ENCODE assay signal across 1 fruit fly cellular context in genomic region chr3L:21453623-21454022, dm6.
TF ChIP-seq lines count a peak whose summit lies in the region.

No protein-coding gene starts in this region.

TF ChIP-seq in whole organism, embryonic, 481 proteins besides CTCF, POLR2A, EP300 and RAD21 (continued from another document and continues in another):
- TF ChIP-seq BtbVII (GFP tag; optimal IDR thresholded peaks at IDR 0.05; lab: Kevin White, UChicago) (no peak), ac (GFP tag; optimal IDR thresholded peaks at IDR 0.05; lab: Kevin White, UChicago) (peak; percentile 76), HmgD (GFP tag; optimal IDR thresholded peaks at IDR 0.05; lab: Kevin White, UChicago) (no peak), Mrtf (GFP tag; IDR thresholded peaks at IDR 0.05; lab: Robert Waterston, UW) (no peak), CG14965 (GFP tag; optimal IDR thresholded peaks at IDR 0.05; lab: Kevin White, UChicago; ENCODE audit: borderline replicate concordance) (no peak), nerfin-1 (tag; optimal IDR thresholded peaks at IDR 0.05; lab: Kevin White, UChicago) (peak; percentile 12), CG6689 (GFP tag; IDR thresholded peaks at IDR 0.05; lab: Robert Waterston, UW) (peak; percentile 65; the same call in 1 of the 2 replicates), lilli (GFP tag; optimal IDR thresholded peaks at IDR 0.05; lab: Kevin White, UChicago) (peak; percentile 45), MTF-1 (GFP tag; optimal IDR thresholded peaks at IDR 0.05; lab: Kevin White, UChicago; ENCODE audit: borderline replicate concordance) (no peak), CG12071 (GFP tag; optimal IDR thresholded peaks at IDR 0.05; lab: Kevin White, UChicago) (no peak), crol (GFP tag; IDR thresholded peaks at IDR 0.05; lab: Robert Waterston, UW) (no peak), stwl (tag; optimal IDR thresholded peaks at IDR 0.05; lab: Kevin White, UChicago) (no peak), otp (GFP tag; IDR thresholded peaks at IDR 0.05; lab: Robert Waterston, UW) (peak; percentile 65; the same call in 2 of the 3 replicates), Rfx (GFP tag; IDR thresholded peaks at IDR 0.05; lab: Robert Waterston, UW) (no peak), Doc3 (GFP tag; IDR thresholded peaks at IDR 0.05; lab: Robert Waterston, UW; ENCODE audit: partially characterized antibody) (no peak), CG7963 (GFP tag; IDR thresholded peaks at IDR 0.05; lab: Robert Waterston, UW; ENCODE audit: partially characterized antibody) (no peak), Trl (optimal IDR thresholded peaks at IDR 0.05; lab: Kevin White, UChicago) (no peak), Trl (GFP tag; optimal IDR thresholded peaks at IDR 0.05; lab: Kevin White, UChicago) (peak; percentile 47), CG4360 (GFP tag; IDR thresholded peaks at IDR 0.05; lab: Robert Waterston, UW) (no peak), CG8281 (tag; optimal IDR thresholded peaks at IDR 0.05; lab: Kevin White, UChicago) (no peak), Tbp (GFP tag; optimal IDR thresholded peaks at IDR 0.05; lab: Kevin White, UChicago) (no peak), E2f1 (GFP tag; IDR thresholded peaks at IDR 0.05; lab: Robert Waterston, UW) (peak; percentile 73), kay (GFP tag; optimal IDR thresholded peaks at IDR 0.05; lab: Kevin White, UChicago) (peak; percentile 29), tio (GFP tag; optimal IDR thresholded peaks at IDR 0.05; lab: Kevin White, UChicago) (peak; percentile 38), tap (tag; optimal IDR thresholded peaks at IDR 0.05; lab: Kevin White, UChicago) (peak; percentile 19), nmo (GFP tag; optimal IDR thresholded peaks at IDR 0.05; lab: Kevin White, UChicago) (peak; percentile 75), CHES-1-like (GFP tag; optimal IDR thresholded peaks at IDR 0.05; lab: Kevin White, UChicago) (no peak), vfl (GFP tag; optimal IDR thresholded peaks at IDR 0.05; lab: Kevin White, UChicago) (no peak), CG11398 (GFP tag; optimal IDR thresholded peaks at IDR 0.05; lab: Kevin White, UChicago) (no peak), BEAF-32 (GFP tag; optimal IDR thresholded peaks at IDR 0.05; lab: Kevin White, UChicago) (no peak), CG16863 (GFP tag; optimal IDR thresholded peaks at IDR 0.05; lab: Kevin White, UChicago) (peak; percentile 54), CG1602 (GFP tag; optimal IDR thresholded peaks at IDR 0.05; lab: Kevin White, UChicago) (peak; percentile 47), Fer1 (GFP tag; optimal IDR thresholded peaks at IDR 0.05; lab: Kevin White, UChicago) (no peak), CG15601 (tag; optimal IDR thresholded peaks at IDR 0.05; lab: Kevin White, UChicago) (peak; percentile 50), mld (GFP tag; IDR thresholded peaks at IDR 0.05; lab: Robert Waterston, UW; ENCODE audit: partially characterized antibody) (no peak), Oli (tag; optimal IDR thresholded peaks at IDR 0.05; lab: Kevin White, UChicago) (peak; percentile 55), CG4854 (GFP tag; optimal IDR thresholded peaks at IDR 0.05; lab: Kevin White, UChicago) (no peak), CG11504 (tag; optimal IDR thresholded peaks at IDR 0.05; lab: Kevin White, UChicago) (peak; percentile 55), Neu2 (GFP tag; optimal IDR thresholded peaks at IDR 0.05; lab: Kevin White, UChicago; ENCODE audit: borderline replicate concordance) (no peak), eve (GFP tag; optimal IDR thresholded peaks at IDR 0.05; lab: Kevin White, UChicago) (no peak), Scr (GFP tag; IDR thresholded peaks at IDR 0.05; lab: Robert Waterston, UW; ENCODE audit: partially characterized antibody) (no peak), CG18619 (GFP tag; optimal IDR thresholded peaks at IDR 0.05; lab: Kevin White, UChicago) (peak; percentile 9), HLH4C (GFP tag; IDR thresholded peaks at IDR 0.05; lab: Robert Waterston, UW; ENCODE audit: partially characterized antibody) (no peak), luna (GFP tag; optimal IDR thresholded peaks at IDR 0.05; lab: Kevin White, UChicago) (no peak), Dp (GFP tag; optimal IDR thresholded peaks at IDR 0.05; lab: Kevin White, UChicago) (no peak), CG7928 (GFP tag; optimal IDR thresholded peaks at IDR 0.05; lab: Kevin White, UChicago) (no peak), CG8765 (GFP tag; IDR thresholded peaks at IDR 0.05; lab: Robert Waterston, UW) (peak; percentile 81), insv (GFP tag; optimal IDR thresholded peaks at IDR 0.05; lab: Kevin White, UChicago) (no peak), ind (GFP tag; optimal IDR thresholded peaks at IDR 0.05; lab: Kevin White, UChicago) (peak; percentile 11), ssp (GFP tag; IDR thresholded peaks at IDR 0.05; lab: Robert Waterston, UW) (peak; percentile 41; the same call in 1 of the 2 replicates), p53 (GFP tag; optimal IDR thresholded peaks at IDR 0.05; lab: Kevin White, UChicago) (no peak), CG34422 (GFP tag; IDR thresholded peaks at IDR 0.05; lab: Robert Waterston, UW) (no peak), Ravus (GFP tag; IDR thresholded peaks at IDR 0.05; lab: Robert Waterston, UW) (no peak), unpg (GFP tag; optimal IDR thresholded peaks at IDR 0.05; lab: Kevin White, UChicago) (peak; percentile 72), CG9215 (GFP tag; IDR thresholded peaks at IDR 0.05; lab: Robert Waterston, UW) (no peak), Sox102F (GFP tag; optimal IDR thresholded peaks at IDR 0.05; lab: Kevin White, UChicago) (peak; percentile 50), Hr78 (GFP tag; optimal IDR thresholded peaks at IDR 0.05; lab: Kevin White, UChicago) (peak in 1 of 2 experiments; percentile 69), vvl (GFP tag; IDR thresholded peaks at IDR 0.05; lab: Robert Waterston, UW) (peak; percentile 75), CG17612 (GFP tag; IDR thresholded peaks at IDR 0.05; lab: Robert Waterston, UW) (no peak), cad (GFP tag; optimal IDR thresholded peaks at IDR 0.05; lab: Kevin White, UChicago) (no peak), Awh (GFP tag; IDR thresholded peaks at IDR 0.05; lab: Robert Waterston, UW) (no peak), CG9876 (GFP tag; optimal IDR thresholded peaks at IDR 0.05; lab: Kevin White, UChicago) (no peak), Bdp1 (GFP tag; optimal IDR thresholded peaks at IDR 0.05; lab: Kevin White, UChicago) (peak; percentile 13), pita (GFP tag; optimal IDR thresholded peaks at IDR 0.05; lab: Kevin White, UChicago) (no peak), CG12659 (GFP tag; optimal IDR thresholded peaks at IDR 0.05; lab: Kevin White, UChicago) (no peak), CG15269 (tag; optimal IDR thresholded peaks at IDR 0.05; lab: Kevin White, UChicago) (no peak), NFAT (GFP tag; IDR thresholded peaks at IDR 0.05; lab: Robert Waterston, UW) (no peak), Gsc (GFP tag; IDR thresholded peaks at IDR 0.05; lab: Robert Waterston, UW) (peak; percentile 41; the same call in 1 of the 2 replicates), NC2β (GFP tag; optimal IDR thresholded peaks at IDR 0.05; lab: Kevin White, UChicago) (peak; percentile 77), CG14441 (GFP tag; IDR thresholded peaks at IDR 0.05; lab: Robert Waterston, UW) (no peak), CG18262 (tag; optimal IDR thresholded peaks at IDR 0.05; lab: Kevin White, UChicago) (peak; percentile 86), CG17912 (GFP tag; optimal IDR thresholded peaks at IDR 0.05; lab: Kevin White, UChicago) (no peak), lov (optimal IDR thresholded peaks at IDR 0.05; lab: Kevin White, UChicago) (no peak), lov (GFP tag; IDR thresholded peaks at IDR 0.05; lab: Robert Waterston, UW) (no peak), CG33213 (GFP tag; optimal IDR thresholded peaks at IDR 0.05; lab: Kevin White, UChicago) (peak; percentile 33), CG10543 (GFP tag; optimal IDR thresholded peaks at IDR 0.05; lab: Kevin White, UChicago) (no peak), CG7372 (GFP tag; IDR thresholded peaks at IDR 0.05; lab: Robert Waterston, UW) (no peak), Hmx (GFP tag; optimal IDR thresholded peaks at IDR 0.05; lab: Kevin White, UChicago) (no peak), CG4617 (GFP tag; optimal IDR thresholded peaks at IDR 0.05; lab: Kevin White, UChicago; ENCODE audit: borderline replicate concordance) (no peak), kni (GFP tag; optimal IDR thresholded peaks at IDR 0.05; lab: Kevin White, UChicago) (no peak), sim (GFP tag; IDR thresholded peaks at IDR 0.05; lab: Robert Waterston, UW) (peak; percentile 66; the same call in 1 of the 2 replicates), zfh1 (GFP tag; IDR thresholded peaks at IDR 0.05; lab: Robert Waterston, UW) (peak; percentile 81), corto (GFP tag; optimal IDR thresholded peaks at IDR 0.05; lab: Kevin White, UChicago) (no peak), Atf-2 (GFP tag; optimal IDR thresholded peaks at IDR 0.05; lab: Kevin White, UChicago) (peak; percentile 31), org-1 (GFP tag; optimal IDR thresholded peaks at IDR 0.05; lab: Kevin White, UChicago) (peak; percentile 51), dmrt11E (tag; optimal IDR thresholded peaks at IDR 0.05; lab: Kevin White, UChicago) (peak; percentile 86), CG30403 (GFP tag; optimal IDR thresholded peaks at IDR 0.05; lab: Kevin White, UChicago) (peak; percentile 40), CG12769 (tag; optimal IDR thresholded peaks at IDR 0.05; lab: Kevin White, UChicago) (no peak), CG10979 (tag; optimal IDR thresholded peaks at IDR 0.05; lab: Kevin White, UChicago) (peak; percentile 85), CG32767 (GFP tag; IDR thresholded peaks at IDR 0.05; lab: Robert Waterston, UW) (no peak), Stat92E (GFP tag; optimal IDR thresholded peaks at IDR 0.05; lab: Kevin White, UChicago) (no peak), repo (GFP tag; optimal IDR thresholded peaks at IDR 0.05; lab: Kevin White, UChicago) (peak; percentile 17), tup (GFP tag; optimal IDR thresholded peaks at IDR 0.05; lab: Kevin White, UChicago) (no peak), CG12155 (GFP tag; optimal IDR thresholded peaks at IDR 0.05; lab: Kevin White, UChicago) (peak; percentile 26), hbn (GFP tag; IDR thresholded peaks at IDR 0.05; lab: Robert Waterston, UW; ENCODE audit: partially characterized antibody) (no peak), emc (GFP tag; optimal IDR thresholded peaks at IDR 0.05; lab: Kevin White, UChicago) (no peak), usp (GFP tag; optimal IDR thresholded peaks at IDR 0.05; lab: Kevin White, UChicago) (no peak), fu2 (GFP tag; optimal IDR thresholded peaks at IDR 0.05; lab: Kevin White, UChicago) (no peak), Antp (GFP tag; optimal IDR thresholded peaks at IDR 0.05; lab: Kevin White, UChicago) (peak; percentile 65), cas (GFP tag; IDR thresholded peaks at IDR 0.05; lab: Robert Waterston, UW) (no peak), grn (GFP tag; optimal IDR thresholded peaks at IDR 0.05; lab: Kevin White, UChicago) (peak; percentile 14), Sry-δ (GFP tag; optimal IDR thresholded peaks at IDR 0.05; lab: Kevin White, UChicago) (no peak), CG18476 (GFP tag; optimal IDR thresholded peaks at IDR 0.05; lab: Kevin White, UChicago) (peak; percentile 23), yki (optimal IDR thresholded peaks at IDR 0.05; lab: Kevin White, UChicago) (no peak), CG6654 (GFP tag; optimal IDR thresholded peaks at IDR 0.05; lab: Kevin White, UChicago) (peak; percentile 6), rib (GFP tag; IDR thresholded peaks at IDR 0.05; lab: Robert Waterston, UW) (no peak), tgo (GFP tag; IDR thresholded peaks at IDR 0.05; lab: Robert Waterston, UW) (peak; percentile 57; the same call in 2 of the 3 replicates), Camta (GFP tag; optimal IDR thresholded peaks at IDR 0.05; lab: Kevin White, UChicago) (peak; percentile 9), CG7357 (GFP tag; IDR thresholded peaks at IDR 0.05; lab: Robert Waterston, UW) (0 out of 3 replicates have a peak, but pooled peaks have one; percentile 44), CG31441 (GFP tag; IDR thresholded peaks at IDR 0.05; lab: Robert Waterston, UW) (peak; percentile 71), CG5180 (GFP tag; optimal IDR thresholded peaks at IDR 0.05; lab: Kevin White, UChicago) (no peak), Pdp1 (GFP tag; optimal IDR thresholded peaks at IDR 0.05; lab: Kevin White, UChicago) (peak; percentile 29 to 56), ken (GFP tag; IDR thresholded peaks at IDR 0.05; lab: Robert Waterston, UW) (no peak), CG11093 (GFP tag; IDR thresholded peaks at IDR 0.05; lab: Robert Waterston, UW) (0 out of 3 replicates have a peak, but pooled peaks have one; percentile 39), ewg (GFP tag; optimal IDR thresholded peaks at IDR 0.05; lab: Kevin White, UChicago) (peak; percentile 30), CG9932 (GFP tag; IDR thresholded peaks at IDR 0.05; lab: Robert Waterston, UW) (no peak), mirr (GFP tag; optimal IDR thresholded peaks at IDR 0.05; lab: Kevin White, UChicago) (no peak), sc (optimal IDR thresholded peaks at IDR 0.05; lab: Kevin White, UChicago) (no peak), sc (GFP tag; optimal IDR thresholded peaks at IDR 0.05; lab: Kevin White, UChicago) (peak; percentile 34), esg (GFP tag; conservative IDR thresholded peaks at IDR 0.05; lab: Robert Waterston, UW) (0 out of 2 replicates have a peak, but pooled peaks have one; percentile 36), CG3847 (GFP tag; IDR thresholded peaks at IDR 0.05; lab: Robert Waterston, UW) (no peak), Dip3 (GFP tag; optimal IDR thresholded peaks at IDR 0.05; lab: Kevin White, UChicago) (no peak), CG1832 (GFP tag; optimal IDR thresholded peaks at IDR 0.05; lab: Kevin White, UChicago) (no peak), pzg (GFP tag; optimal IDR thresholded peaks at IDR 0.05; lab: Kevin White, UChicago) (no peak), br (optimal IDR thresholded peaks at IDR 0.05; lab: Kevin White, UChicago) (no peak), wor (GFP tag; IDR thresholded peaks at IDR 0.05; lab: Robert Waterston, UW) (no peak), ab (GFP tag; optimal IDR thresholded peaks at IDR 0.05; lab: Kevin White, UChicago) (no peak), az2 (GFP tag; optimal IDR thresholded peaks at IDR 0.05; lab: Kevin White, UChicago) (peak; percentile 61), CoRest (tag; optimal IDR thresholded peaks at IDR 0.05; lab: Kevin White, UChicago) (peak; percentile 15), CG5953 (GFP tag; IDR thresholded peaks at IDR 0.05; lab: Robert Waterston, UW) (no peak), exex (tag; optimal IDR thresholded peaks at IDR 0.05; lab: Kevin White, UChicago) (no peak), CG6854 (GFP tag; optimal IDR thresholded peaks at IDR 0.05; lab: Kevin White, UChicago) (no peak), MESR4 (GFP tag; optimal IDR thresholded peaks at IDR 0.05; lab: Kevin White, UChicago) (no peak), sisA (GFP tag; IDR thresholded peaks at IDR 0.05; lab: Robert Waterston, UW) (peak; percentile 42; the same call in 1 of the 2 replicates)
